Fruit fly (Drosophila melanogaster) whole organism, embryonic: ENCODE measurements around the gene vari.

Experiments used
- Abd-B ChIP-seq: fragments of 200-800 bp; sonication (Bioruptor generic); optimal IDR thresholded peaks from 2 replicates; lab custom pipeline; 2018; ENCODE audit warnings: missing biosample characterization, mild to moderate bottlenecking, missing genetic modification characterization, moderate library complexity
- Adf1 ChIP-seq: fragments of 200-800 bp; sonication (Bioruptor generic); IDR thresholded peaks from 2 replicates; pipeline ENCODE4 v1.3.6; 2022; ENCODE audit warnings: missing biosample characterization, missing genetic modification characterization
- B-H2 ChIP-seq: fragments of 200-800 bp; sonication (Bioruptor generic); optimal IDR thresholded peaks from 2 replicates; lab custom pipeline; 2018; ENCODE audit warnings: missing biosample characterization, mild to moderate bottlenecking, missing genetic modification characterization
- CG10267 ChIP-seq: fragments of 200-800 bp; sonication (Bioruptor generic); optimal IDR thresholded peaks from 2 replicates; lab custom pipeline; 2018; ENCODE audit warnings: missing biosample characterization, mild to moderate bottlenecking, missing genetic modification characterization, moderate library complexity
- CG10543 ChIP-seq: fragments of 200-800 bp; sonication (Bioruptor generic); optimal IDR thresholded peaks from 3 replicates; lab custom pipeline; 2017; ENCODE audit warnings: missing biosample characterization, mild to moderate bottlenecking, missing genetic modification characterization, moderate library complexity
- CG11085 ChIP-seq: fragments of 200-800 bp; sonication (Bioruptor generic); IDR thresholded peaks from 2 replicates; pipeline ENCODE4 v1.3.6; 2022; ENCODE audit warnings: missing biosample characterization, missing genetic modification characterization
- CG12155 ChIP-seq: fragments of 200-800 bp; sonication (Bioruptor generic); optimal IDR thresholded peaks from 3 replicates; lab custom pipeline; 2016; ENCODE audit warnings: missing biosample characterization, missing genetic modification characterization
- CG13123 ChIP-seq: fragments of 200-800 bp; sonication (Bioruptor generic); optimal IDR thresholded peaks from 2 replicates; lab custom pipeline; 2016; ENCODE audit warnings: missing biosample characterization, missing genetic modification characterization
- CG17359 ChIP-seq: fragments of 200-800 bp; sonication (Bioruptor generic); optimal IDR thresholded peaks from 3 replicates; lab custom pipeline; 2018; ENCODE audit warnings: missing biosample characterization, mild to moderate bottlenecking, missing genetic modification characterization, moderate library complexity
- CG17612 ChIP-seq: fragments of 200-800 bp; sonication (Bioruptor generic); IDR thresholded peaks from 2 replicates; pipeline ENCODE4 v1.3.6; 2022; ENCODE audit warnings: missing biosample characterization, missing genetic modification characterization
- CG18599 ChIP-seq: fragments of 200-800 bp; sonication (Bioruptor generic); optimal IDR thresholded peaks from 3 replicates; lab custom pipeline; 2017; ENCODE audit warnings: missing biosample characterization, missing genetic modification characterization, mild to moderate bottlenecking, moderate library complexity, missing genetic modification reagents
- CG2129 ChIP-seq: fragments of 200-800 bp; sonication (Bioruptor generic); IDR thresholded peaks from 2 replicates; pipeline ENCODE4 v1.3.6; 2022; ENCODE audit warnings: missing biosample characterization, missing genetic modification characterization; ENCODE audit not compliant: partially characterized antibody
- CG2678 ChIP-seq: fragments of 200-800 bp; sonication (Bioruptor generic); optimal IDR thresholded peaks from 3 replicates; lab custom pipeline; 2019; ENCODE audit warnings: missing biosample characterization, mild to moderate bottlenecking, missing genetic modification characterization, moderate library complexity
- CG33213 ChIP-seq: fragments of 200-800 bp; sonication (Bioruptor generic); optimal IDR thresholded peaks from 3 replicates; lab custom pipeline; 2016; ENCODE audit warnings: missing biosample characterization, missing genetic modification characterization
- D19B ChIP-seq: fragments of 200-800 bp; sonication (Bioruptor generic); optimal IDR thresholded peaks from 2 replicates; lab custom pipeline; 2017; ENCODE audit warnings: missing biosample characterization, mild to moderate bottlenecking, missing genetic modification characterization
- Dp ChIP-seq: fragments of 200-800 bp; sonication (Bioruptor generic); optimal IDR thresholded peaks from 2 replicates; lab custom pipeline; 2018; ENCODE audit warnings: missing biosample characterization, mild to moderate bottlenecking, missing genetic modification characterization, moderate library complexity
- GATAe ChIP-seq: fragments of 200-800 bp; sonication (Bioruptor generic); conservative IDR thresholded peaks from 2 replicates; pipeline ENCODE4 v1.3.6; 2022; ENCODE audit warnings: missing biosample characterization, missing genetic modification characterization
- HLHmδ ChIP-seq: fragments of 200-800 bp; sonication (Bioruptor generic); optimal IDR thresholded peaks from 2 replicates; lab custom pipeline; 2018; ENCODE audit warnings: missing biosample characterization, mild to moderate bottlenecking, missing genetic modification characterization, moderate library complexity
- HmgZ ChIP-seq: fragments of 200-800 bp; sonication (Bioruptor generic); optimal IDR thresholded peaks from 2 replicates; lab custom pipeline; 2018; ENCODE audit warnings: missing biosample characterization, mild to moderate bottlenecking, missing genetic modification characterization
- Hmr ChIP-seq: fragments of 200-800 bp; sonication (Bioruptor generic); optimal IDR thresholded peaks from 3 replicates; lab custom pipeline; 2017; ENCODE audit warnings: mild to moderate bottlenecking, missing biosample characterization, missing genetic modification reagents, missing genetic modification characterization
- Hr51 ChIP-seq, 2 experiments: fragments of 200-800 bp; sonication (Bioruptor generic); optimal IDR thresholded peaks; 2 replicates in 1 of 2; 3 replicates in 1 of 2; lab custom pipeline; 2016 to 2018; ENCODE audit warnings: missing biosample characterization in 2 of 2, missing genetic modification characterization in 2 of 2, mild to moderate bottlenecking in 1 of 2, moderate library complexity in 1 of 2
- Hr78 ChIP-seq, 2 experiments: fragments of 200-800 bp in 1 of 2; fragments of >200 bp in 1 of 2; sonication (Bioruptor generic) in 1 of 2; optimal IDR thresholded peaks; 2 replicates each; lab custom pipeline; 2017 to 2019; ENCODE audit warnings: missing biosample characterization in 2 of 2, missing genetic modification characterization in 2 of 2, mild to moderate bottlenecking in 1 of 2, moderate library complexity in 1 of 2
- Kr ChIP-seq: fragments of 200-800 bp; sonication (Bioruptor generic); optimal IDR thresholded peaks from 2 replicates; lab custom pipeline; 2017; ENCODE audit warnings: missing biosample characterization, mild to moderate bottlenecking, missing genetic modification characterization
- Rfx ChIP-seq: fragments of 200-800 bp; sonication (Bioruptor generic); IDR thresholded peaks from 2 replicates; pipeline ENCODE4 v1.3.6; 2022; ENCODE audit warnings: missing biosample characterization, missing genetic modification characterization
- Ssrp ChIP-seq: fragments of 200-800 bp; sonication (Bioruptor generic); optimal IDR thresholded peaks from 2 replicates; lab custom pipeline; 2018; ENCODE audit warnings: missing biosample characterization, mild to moderate bottlenecking, missing genetic modification characterization, moderate library complexity
- Taf1 ChIP-seq: fragments of 200-800 bp; sonication (Bioruptor generic); IDR thresholded peaks from 2 replicates; pipeline ENCODE4 v1.3.6; 2022; ENCODE audit warnings: missing biosample characterization, missing genetic modification characterization
- chif ChIP-seq, 2 experiments: fragments of 200-800 bp; sonication (Bioruptor generic); optimal IDR thresholded peaks; 3 replicates each; lab custom pipeline; 2016; ENCODE audit warnings: missing biosample characterization in 2 of 2, missing genetic modification characterization in 2 of 2
- crol ChIP-seq: fragments of 200-800 bp; sonication (Bioruptor generic); IDR thresholded peaks from 2 replicates; pipeline ENCODE4 v1.3.6; 2022; ENCODE audit warnings: missing biosample characterization, missing genetic modification characterization
- cwo ChIP-seq: fragments of 200-800 bp; sonication (Bioruptor generic); optimal IDR thresholded peaks from 3 replicates; lab custom pipeline; 2017; ENCODE audit warnings: missing biosample characterization, missing genetic modification characterization, mild to moderate bottlenecking, moderate library complexity, missing genetic modification reagents
- dimm ChIP-seq: fragments of 200-800 bp; sonication (Bioruptor generic); IDR thresholded peaks from 2 replicates; pipeline ENCODE4 v1.3.6; 2022; ENCODE audit warnings: missing biosample characterization, missing genetic modification characterization
- ems ChIP-seq: fragments of 200-800 bp; sonication (Bioruptor generic); optimal IDR thresholded peaks from 3 replicates; lab custom pipeline; 2016; ENCODE audit warnings: missing biosample characterization, missing genetic modification characterization
- exex ChIP-seq: fragments of 200-800 bp; sonication (Bioruptor generic); optimal IDR thresholded peaks from 4 replicates; lab custom pipeline; 2018; ENCODE audit warnings: missing biosample characterization, mild to moderate bottlenecking, missing genetic modification characterization, moderate library complexity
- ftz-f1 ChIP-seq: fragments of 200-800 bp; sonication (Bioruptor generic); optimal IDR thresholded peaks from 2 replicates; lab custom pipeline; 2016; ENCODE audit warnings: missing biosample characterization, missing genetic modification characterization
- grn ChIP-seq: fragments of 200-800 bp; sonication (Bioruptor generic); optimal IDR thresholded peaks from 3 replicates; lab custom pipeline; 2017; ENCODE audit warnings: missing biosample characterization, missing genetic modification characterization
- hth ChIP-seq: fragments of >200 bp; optimal IDR thresholded peaks from 2 replicates; lab custom pipeline; 2017; ENCODE audit warnings: inconsistent platforms
- kay ChIP-seq: fragments of 200-800 bp; sonication (Bioruptor generic); optimal IDR thresholded peaks from 2 replicates; lab custom pipeline; 2016; ENCODE audit warnings: missing biosample characterization, missing genetic modification characterization
- knrl ChIP-seq: fragments of 200-800 bp; sonication (Bioruptor generic); IDR thresholded peaks from 3 replicates; pipeline ENCODE4 v1.3.6; 2022; ENCODE audit warnings: missing biosample characterization, missing genetic modification characterization; ENCODE audit not compliant: partially characterized antibody
- pan ChIP-seq, 4 experiments: fragments of >200 bp in 3 of 4; fragments of 200-800 bp in 1 of 4; sonication (Bioruptor generic) in 1 of 4; optimal IDR thresholded peaks in 3 of 4; IDR thresholded peaks in 1 of 4; 2 replicates each; pipeline versions ENCODE4 v1.3.6 to Lab custom; 2017 to 2022; ENCODE audit warnings: missing biosample characterization in 2 of 4, missing genetic modification characterization in 2 of 4, mixed read lengths in 1 of 4
- salm ChIP-seq: fragments of 200-800 bp; sonication (Bioruptor generic); optimal IDR thresholded peaks from 2 replicates; lab custom pipeline; 2018; ENCODE audit warnings: missing biosample characterization, mild to moderate bottlenecking, missing genetic modification characterization
- seq ChIP-seq: fragments of 200-800 bp; sonication (Bioruptor generic); IDR thresholded peaks from 2 replicates; pipeline ENCODE4 v1.3.6; 2022; ENCODE audit warnings: missing biosample characterization, missing genetic modification characterization
- sim ChIP-seq: fragments of 200-800 bp; sonication (Bioruptor generic); IDR thresholded peaks from 2 replicates; pipeline ENCODE4 v1.3.6; 2022; ENCODE audit warnings: missing biosample characterization, missing genetic modification characterization
- sisA ChIP-seq: fragments of 200-800 bp; sonication (Bioruptor generic); IDR thresholded peaks from 2 replicates; pipeline ENCODE4 v1.3.6; 2022; ENCODE audit warnings: missing biosample characterization, missing genetic modification characterization
- stwl ChIP-seq: fragments of 200-800 bp; sonication (Bioruptor generic); optimal IDR thresholded peaks from 3 replicates; lab custom pipeline; 2018; ENCODE audit warnings: missing biosample characterization, mild to moderate bottlenecking, missing genetic modification characterization, moderate library complexity
- vfl ChIP-seq: fragments of 200-800 bp; sonication (Bioruptor generic); optimal IDR thresholded peaks from 2 replicates; lab custom pipeline; 2016; ENCODE audit warnings: missing biosample characterization, missing genetic modification characterization
- wdn ChIP-seq: fragments of 200-800 bp; sonication (Bioruptor generic); IDR thresholded peaks from 2 replicates; pipeline ENCODE4 v1.3.6; 2022; ENCODE audit warnings: missing biosample characterization, missing genetic modification characterization
- zen2 ChIP-seq: fragments of 200-800 bp; sonication (Bioruptor generic); IDR thresholded peaks from 3 replicates; pipeline ENCODE4 v1.3.6; 2022; ENCODE audit warnings: missing biosample characterization, missing genetic modification characterization; ENCODE audit not compliant: partially characterized antibody

vari gene

DNA sequence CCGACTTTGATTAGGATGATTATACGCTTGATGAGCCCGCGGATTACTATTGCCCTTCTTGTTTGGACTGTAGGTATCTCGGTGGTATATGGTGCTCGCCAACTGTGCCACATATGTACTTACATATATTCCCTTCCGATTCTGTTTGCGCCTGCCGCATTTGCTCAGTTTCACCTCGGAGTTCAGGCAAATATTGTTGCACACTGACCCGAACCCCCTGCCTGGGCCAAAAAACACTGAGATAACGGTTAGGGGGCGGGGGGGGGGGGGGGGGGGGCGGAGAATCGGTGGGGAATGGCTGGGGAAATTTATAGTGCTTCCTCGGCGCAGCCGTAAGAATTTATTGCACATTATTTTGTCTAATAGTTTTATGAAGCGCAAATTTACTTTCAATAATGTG is 20.9 kb downstream of the vari start (continued):
- TF ChIP-seq CG11085 (GFP tag; lab: Robert Waterston, UW): 0 out of 2 replicates have a peak, but pooled peaks have one; percentile 27
- TF ChIP-seq kay (GFP tag; lab: Kevin White, UChicago): no peak
- TF ChIP-seq Ssrp: no peak
- no peak for TF ChIP-seq CG13123 (GFP tag; lab: Kevin White, UChicago)
- TF ChIP-seq CG17359 (tag; lab: Kevin White, UChicago): no peak
- no peak for TF ChIP-seq CG12155 (GFP tag; lab: Kevin White, UChicago)
- TF ChIP-seq Abd-B: no peak
- no peak for TF ChIP-seq CG2129
- TF ChIP-seq hth (lab: Kevin White, UChicago): no peak
- TF ChIP-seq dimm (GFP tag; lab: Robert Waterston, UW): no peak
- TF ChIP-seq, all 482 proteins: peak for 4

DNA sequence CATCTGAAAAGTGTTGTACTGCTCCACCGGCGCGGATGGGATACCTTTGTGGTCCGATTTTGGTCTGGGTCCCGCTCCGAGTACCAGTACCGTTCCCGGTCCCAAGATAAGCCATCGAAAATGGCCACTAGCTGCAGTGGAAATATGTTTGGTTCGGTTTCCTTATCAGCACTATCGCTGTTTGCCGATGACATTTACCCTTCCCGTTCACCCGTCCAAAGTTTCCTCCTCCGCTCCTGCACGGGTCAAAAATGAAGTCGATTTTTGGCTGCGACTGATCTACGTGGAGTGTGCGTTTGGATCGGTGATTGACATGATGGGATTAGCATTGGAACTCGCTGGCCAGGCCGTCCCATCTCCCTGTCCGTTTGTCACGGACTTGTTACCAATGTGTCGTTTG is 22.4 kb downstream of the vari start:
- 0 out of 2 replicates have a peak, but pooled peaks have one; percentile 26 for TF ChIP-seq GATAe (GFP tag; lab: Robert Waterston, UW)
- peak in 1 of 2 experiments; percentile 56 for TF ChIP-seq Hr78 (GFP tag; optimal IDR thresholded peaks at IDR 0.05; lab: Kevin White, UChicago)
- TF ChIP-seq grn (GFP tag; lab: Kevin White, UChicago): peak; percentile 19
- TF ChIP-seq wdn (GFP tag; lab: Robert Waterston, UW): no peak
- TF ChIP-seq crol (GFP tag; lab: Robert Waterston, UW): peak; percentile 63
- TF ChIP-seq pan (optimal IDR thresholded peaks at IDR 0.05; lab: Kevin White, UChicago): no peak
- peak in 1 of 2 experiments; percentile 20 for TF ChIP-seq pan (GFP tag; optimal IDR thresholded peaks at IDR 0.05 in 1 of 2, IDR thresholded peaks at IDR 0.05 in 1 of 2)

DNA sequence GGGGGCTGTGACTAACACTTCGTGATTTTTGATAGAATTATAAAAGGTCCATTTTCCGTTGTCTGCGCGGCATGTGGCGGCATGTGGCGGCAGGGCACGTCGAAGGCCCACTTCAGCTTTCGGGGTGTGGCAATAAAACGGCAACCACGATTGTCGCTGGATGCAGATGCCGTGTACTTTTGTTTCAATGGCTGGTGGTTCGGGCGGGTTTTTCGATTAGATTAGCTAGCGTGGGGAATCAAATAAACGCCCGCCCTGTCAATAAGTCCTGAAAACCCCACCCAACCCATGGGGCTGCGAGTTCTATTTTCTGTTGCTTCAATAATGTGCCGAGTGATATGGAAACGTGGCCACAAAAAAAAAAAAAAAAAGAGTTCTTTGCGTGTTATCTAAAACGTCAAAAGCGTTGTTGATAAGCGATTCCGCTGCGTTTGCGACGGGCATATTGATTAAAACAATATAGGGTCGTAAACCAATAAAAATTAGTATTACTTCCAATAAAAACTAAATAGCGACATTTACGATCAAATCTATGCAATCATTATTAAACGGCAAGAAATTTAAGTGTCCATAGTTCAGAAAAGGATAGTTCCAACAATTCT is 23.3 kb downstream of the vari start:
- TF ChIP-seq B-H2 (GFP tag; lab: Kevin White, UChicago): peak; percentile 49
- no peak for TF ChIP-seq stwl
- no peak for TF ChIP-seq vfl (GFP tag; lab: Kevin White, UChicago)
- TF ChIP-seq Kr (GFP tag; lab: Kevin White, UChicago): no peak
- TF ChIP-seq exex (tag; lab: Kevin White, UChicago): peak; percentile 79
- no peak for TF ChIP-seq zen2 (GFP tag; lab: Robert Waterston, UW)
- no peak for TF ChIP-seq D19B (GFP tag; lab: Kevin White, UChicago)
- no peak for TF ChIP-seq Taf1 (GFP tag; lab: Robert Waterston, UW)
- TF ChIP-seq CG18599 (GFP tag; lab: Kevin White, UChicago): no peak
- TF ChIP-seq Adf1 (GFP tag; lab: Robert Waterston, UW): no peak
- no peak for TF ChIP-seq CG10267 (tag; lab: Kevin White, UChicago)
- TF ChIP-seq HLHmδ: no peak
- TF ChIP-seq Hmr (GFP tag; lab: Kevin White, UChicago): no peak
- TF ChIP-seq CG33213 (GFP tag; lab: Kevin White, UChicago): no peak
- TF ChIP-seq sim (GFP tag; lab: Robert Waterston, UW): no peak
- peak; percentile 3 for TF ChIP-seq salm (tag; lab: Kevin White, UChicago)
- TF ChIP-seq Rfx (GFP tag; lab: Robert Waterston, UW): 0 out of 2 replicates have a peak, but pooled peaks have one; percentile 17
- no peak for TF ChIP-seq sisA (GFP tag; lab: Robert Waterston, UW)
- TF ChIP-seq Hr51 (GFP tag; optimal IDR thresholded peaks at IDR 0.05; lab: Kevin White, UChicago): peak in 1 of 2 experiments; percentile 35
- TF ChIP-seq seq (GFP tag; lab: Robert Waterston, UW): no peak
- no peak for TF ChIP-seq ems (GFP tag; lab: Kevin White, UChicago)
- TF ChIP-seq CG17612 (GFP tag; lab: Robert Waterston, UW): no peak
- TF ChIP-seq CG10543 (GFP tag; lab: Kevin White, UChicago): peak; percentile 63
- no peak for TF ChIP-seq chif (GFP tag; optimal IDR thresholded peaks at IDR 0.05; lab: Kevin White, UChicago)
- TF ChIP-seq knrl (GFP tag; lab: Robert Waterston, UW): no peak
- no peak for TF ChIP-seq HmgZ (tag; lab: Kevin White, UChicago)
- peak; percentile 23 for TF ChIP-seq cwo
- no peak for TF ChIP-seq Dp
- no peak for TF ChIP-seq ftz-f1
- TF ChIP-seq CG2678 (tag; lab: Kevin White, UChicago): peak; percentile 54
